Fruit fly (Drosophila melanogaster) whole organism, embryonic: ENCODE results near the gene Vti1a.

Experiments
- Aef1 ChIP-seq: fragments of 200-800 bp; sonication (Bioruptor generic); IDR thresholded peaks from 3 replicates; pipeline ENCODE4 v1.3.6; 2022; ENCODE audit warnings: missing biosample characterization, missing genetic modification characterization
- Bgb ChIP-seq: fragments of 200-800 bp; sonication (Bioruptor generic); IDR thresholded peaks from 2 replicates; pipeline ENCODE4 v1.3.6; 2022; ENCODE audit warnings: missing biosample characterization, missing genetic modification characterization; ENCODE audit not compliant: partially characterized antibody
- Bteb2 ChIP-seq: fragments of 200-800 bp; sonication (Bioruptor generic); optimal IDR thresholded peaks from 2 replicates; lab custom pipeline; 2016; ENCODE audit warnings: missing biosample characterization, missing genetic modification characterization
- CG10267 ChIP-seq: fragments of 200-800 bp; sonication (Bioruptor generic); optimal IDR thresholded peaks from 2 replicates; lab custom pipeline; 2018; ENCODE audit warnings: missing biosample characterization, mild to moderate bottlenecking, missing genetic modification characterization, moderate library complexity
- CG10565 ChIP-seq: fragments of 200-800 bp; sonication (Bioruptor generic); optimal IDR thresholded peaks from 3 replicates; lab custom pipeline; 2016; ENCODE audit warnings: missing biosample characterization, mild to moderate bottlenecking, missing genetic modification characterization
- CG10979 ChIP-seq: fragments of 200-800 bp; sonication (Bioruptor generic); optimal IDR thresholded peaks from 2 replicates; lab custom pipeline; 2018; ENCODE audit warnings: missing biosample characterization, mild to moderate bottlenecking, missing genetic modification characterization, moderate library complexity
- CG11504 ChIP-seq: fragments of 200-800 bp; sonication (Bioruptor generic); optimal IDR thresholded peaks from 3 replicates; lab custom pipeline; 2019; ENCODE audit warnings: missing biosample characterization, mild to moderate bottlenecking, missing genetic modification characterization, moderate library complexity
- CG11695 ChIP-seq: fragments of 200-800 bp; sonication (Bioruptor generic); IDR thresholded peaks from 3 replicates; pipeline ENCODE4 v1.3.6; 2022; ENCODE audit warnings: missing biosample characterization, missing genetic modification characterization
- CG14050 ChIP-seq: fragments of 200-800 bp; sonication (Bioruptor generic); IDR thresholded peaks from 3 replicates; pipeline ENCODE4 v1.3.6; 2022; ENCODE audit warnings: missing biosample characterization, missing genetic modification characterization
- CG17328 ChIP-seq: fragments of 200-800 bp; sonication (Bioruptor generic); IDR thresholded peaks from 2 replicates; pipeline ENCODE4 v1.3.6; 2022; ENCODE audit warnings: missing biosample characterization, missing genetic modification characterization
- CG17912 ChIP-seq: fragments of 200-800 bp; sonication (Bioruptor generic); optimal IDR thresholded peaks from 2 replicates; lab custom pipeline; 2018; ENCODE audit warnings: missing biosample characterization, mild to moderate bottlenecking, missing genetic modification characterization
- CG18599 ChIP-seq: fragments of 200-800 bp; sonication (Bioruptor generic); optimal IDR thresholded peaks from 3 replicates; lab custom pipeline; 2017; ENCODE audit warnings: missing biosample characterization, missing genetic modification characterization, mild to moderate bottlenecking, moderate library complexity, missing genetic modification reagents
- CG2116 ChIP-seq: fragments of 200-800 bp; sonication (Bioruptor generic); optimal IDR thresholded peaks from 3 replicates; lab custom pipeline; 2018; ENCODE audit warnings: missing biosample characterization, mild to moderate bottlenecking, missing genetic modification characterization
- CG2129 ChIP-seq: fragments of 200-800 bp; sonication (Bioruptor generic); IDR thresholded peaks from 2 replicates; pipeline ENCODE4 v1.3.6; 2022; ENCODE audit warnings: missing biosample characterization, missing genetic modification characterization; ENCODE audit not compliant: partially characterized antibody
- CG3163 ChIP-seq: fragments of 200-800 bp; sonication (Bioruptor generic); optimal IDR thresholded peaks from 3 replicates; lab custom pipeline; 2016; ENCODE audit warnings: missing biosample characterization, missing genetic modification characterization
- CG43689 ChIP-seq: fragments of 200-800 bp; sonication (Bioruptor generic); IDR thresholded peaks from 2 replicates; pipeline ENCODE4 v1.3.6; 2022; ENCODE audit warnings: missing biosample characterization, missing genetic modification characterization
- CG4707 ChIP-seq: fragments of 200-800 bp; sonication (Bioruptor generic); optimal IDR thresholded peaks from 2 replicates; lab custom pipeline; 2018; ENCODE audit warnings: missing biosample characterization, mild to moderate bottlenecking, missing genetic modification characterization, moderate library complexity
- CG5245 ChIP-seq: fragments of 200-800 bp; sonication (Bioruptor generic); optimal IDR thresholded peaks from 3 replicates; lab custom pipeline; 2016; ENCODE audit warnings: missing biosample characterization, missing genetic modification characterization
- CG6654 ChIP-seq: fragments of 200-800 bp; sonication (Bioruptor generic); optimal IDR thresholded peaks from 2 replicates; lab custom pipeline; 2017; ENCODE audit warnings: missing biosample characterization, mild to moderate bottlenecking, missing genetic modification characterization
- CG9817 ChIP-seq: fragments of 200-800 bp; sonication (Bioruptor generic); optimal IDR thresholded peaks from 2 replicates; lab custom pipeline; 2018; ENCODE audit warnings: missing biosample characterization, mild to moderate bottlenecking, missing genetic modification characterization, moderate library complexity
- Dfd ChIP-seq, 2 experiments: fragments of >200 bp; optimal IDR thresholded peaks; 2 replicates each; lab custom pipeline; 2017; ENCODE audit warnings: missing biosample characterization in 2 of 2, missing genetic modification characterization in 2 of 2
- Elba2 ChIP-seq: fragments of 200-800 bp; sonication (Bioruptor generic); optimal IDR thresholded peaks from 3 replicates; lab custom pipeline; 2016; ENCODE audit warnings: missing biosample characterization, missing genetic modification characterization
- HLH3B ChIP-seq: fragments of 200-800 bp; sonication (Bioruptor generic); IDR thresholded peaks from 2 replicates; pipeline ENCODE4 v1.3.6; 2022; ENCODE audit warnings: missing biosample characterization, missing genetic modification characterization
- Hr78 ChIP-seq, 2 experiments: fragments of 200-800 bp in 1 of 2; fragments of >200 bp in 1 of 2; sonication (Bioruptor generic) in 1 of 2; optimal IDR thresholded peaks; 2 replicates each; lab custom pipeline; 2017 to 2019; ENCODE audit warnings: missing biosample characterization in 2 of 2, missing genetic modification characterization in 2 of 2, mild to moderate bottlenecking in 1 of 2, moderate library complexity in 1 of 2
- Lpt ChIP-seq: fragments of >200 bp; optimal IDR thresholded peaks from 2 replicates; lab custom pipeline; 2018; ENCODE audit warnings: missing biosample characterization, missing genetic modification characterization
- Myb ChIP-seq: fragments of 200-800 bp; sonication (Bioruptor generic); optimal IDR thresholded peaks from 2 replicates; lab custom pipeline; 2016; ENCODE audit warnings: missing biosample characterization, missing genetic modification characterization
- Nf-YB ChIP-seq: fragments of 200-800 bp; sonication (Bioruptor generic); optimal IDR thresholded peaks from 3 replicates; lab custom pipeline; 2019; ENCODE audit warnings: missing biosample characterization, mild to moderate bottlenecking, missing genetic modification characterization, moderate library complexity
- Opbp ChIP-seq: fragments of 200-800 bp; sonication (Bioruptor generic); IDR thresholded peaks from 3 replicates; pipeline ENCODE4 v1.3.6; 2022; ENCODE audit warnings: missing biosample characterization, missing genetic modification characterization; ENCODE audit not compliant: partially characterized antibody
- bcd ChIP-seq: fragments of 200-800 bp; sonication (Bioruptor generic); optimal IDR thresholded peaks from 2 replicates; lab custom pipeline; 2017; ENCODE audit warnings: missing biosample characterization, mild to moderate bottlenecking, missing genetic modification characterization
- bigmax ChIP-seq: fragments of 200-800 bp; sonication (Bioruptor generic); optimal IDR thresholded peaks from 2 replicates; lab custom pipeline; 2018; ENCODE audit warnings: missing biosample characterization, mild to moderate bottlenecking, missing genetic modification characterization
- btn ChIP-seq: fragments of 200-800 bp; sonication (Bioruptor generic); optimal IDR thresholded peaks from 2 replicates; lab custom pipeline; 2016; ENCODE audit warnings: missing biosample characterization, missing genetic modification characterization
- cato ChIP-seq: fragments of 200-800 bp; sonication (Bioruptor generic); optimal IDR thresholded peaks from 2 replicates; lab custom pipeline; 2016; ENCODE audit warnings: missing biosample characterization, missing genetic modification characterization, borderline replicate concordance
- chif ChIP-seq, 2 experiments: fragments of 200-800 bp; sonication (Bioruptor generic); optimal IDR thresholded peaks; 3 replicates each; lab custom pipeline; 2016; ENCODE audit warnings: missing biosample characterization in 2 of 2, missing genetic modification characterization in 2 of 2
- dm ChIP-seq: fragments of 200-800 bp; sonication (Bioruptor generic); optimal IDR thresholded peaks from 3 replicates; lab custom pipeline; 2016; ENCODE audit warnings: missing biosample characterization, missing genetic modification characterization
- dmrt99B ChIP-seq: fragments of 200-800 bp; sonication (Bioruptor generic); optimal IDR thresholded peaks from 2 replicates; lab custom pipeline; 2018; ENCODE audit warnings: missing biosample characterization, mild to moderate bottlenecking, missing genetic modification characterization, moderate library complexity
- fd102C ChIP-seq: fragments of 200-800 bp; sonication (Bioruptor generic); optimal IDR thresholded peaks from 2 replicates; lab custom pipeline; 2018; ENCODE audit warnings: missing biosample characterization, mild to moderate bottlenecking, missing genetic modification characterization, moderate library complexity
- fru ChIP-seq: fragments of >200 bp; optimal IDR thresholded peaks from 2 replicates; lab custom pipeline; 2017
- gsb ChIP-seq: fragments of 200-800 bp; sonication (Bioruptor generic); IDR thresholded peaks from 2 replicates; pipeline ENCODE4 v1.3.6; 2022; ENCODE audit warnings: missing biosample characterization, missing genetic modification characterization
- lmd ChIP-seq: fragments of 200-800 bp; sonication (Bioruptor generic); IDR thresholded peaks from 2 replicates; pipeline ENCODE4 v1.3.6; 2022; ENCODE audit warnings: missing biosample characterization, missing genetic modification characterization
- mam ChIP-seq: fragments of 200-800 bp; sonication (Bioruptor generic); optimal IDR thresholded peaks from 3 replicates; lab custom pipeline; 2016; ENCODE audit warnings: missing biosample characterization, missing genetic modification characterization
- oc ChIP-seq: fragments of 200-800 bp; sonication (Bioruptor generic); optimal IDR thresholded peaks from 2 replicates; lab custom pipeline; 2018; ENCODE audit warnings: missing biosample characterization, mild to moderate bottlenecking, missing genetic modification characterization, moderate library complexity
- slou ChIP-seq: fragments of 200-800 bp; sonication (Bioruptor generic); optimal IDR thresholded peaks from 3 replicates; lab custom pipeline; 2016; ENCODE audit warnings: missing biosample characterization, missing genetic modification characterization
- stc ChIP-seq: fragments of 200-800 bp; sonication (Bioruptor generic); IDR thresholded peaks from 2 replicates; pipeline ENCODE4 v1.3.6; 2022; ENCODE audit warnings: missing biosample characterization, missing genetic modification characterization
- ttk ChIP-seq: fragments of 200-800 bp; sonication (Bioruptor generic); IDR thresholded peaks from 2 replicates; pipeline ENCODE4 v2.1.2; 2022; ENCODE audit warnings: missing biosample characterization, missing genetic modification characterization
- unpg ChIP-seq: fragments of 200-800 bp; sonication (Bioruptor generic); optimal IDR thresholded peaks from 3 replicates; lab custom pipeline; 2018; ENCODE audit warnings: missing biosample characterization, mild to moderate bottlenecking, missing genetic modification characterization, moderate library complexity
- vnd ChIP-seq: fragments of 200-800 bp; sonication (Bioruptor generic); IDR thresholded peaks from 3 replicates; pipeline ENCODE4 v1.3.6; 2022; ENCODE audit warnings: missing biosample characterization, missing genetic modification characterization; ENCODE audit not compliant: partially characterized antibody
- vvl ChIP-seq: fragments of 200-800 bp; sonication (Bioruptor generic); IDR thresholded peaks from 2 replicates; pipeline ENCODE4 v1.3.6; 2022; ENCODE audit warnings: missing biosample characterization, missing genetic modification characterization
- wek ChIP-seq: fragments of 200-800 bp; sonication (Bioruptor generic); optimal IDR thresholded peaks from 3 replicates; lab custom pipeline; 2018; ENCODE audit warnings: missing biosample characterization, mild to moderate bottlenecking, missing genetic modification characterization, moderate library complexity
- zen2 ChIP-seq: fragments of 200-800 bp; sonication (Bioruptor generic); IDR thresholded peaks from 3 replicates; pipeline ENCODE4 v1.3.6; 2022; ENCODE audit warnings: missing biosample characterization, missing genetic modification characterization; ENCODE audit not compliant: partially characterized antibody

Vti1a gene

DNA sequence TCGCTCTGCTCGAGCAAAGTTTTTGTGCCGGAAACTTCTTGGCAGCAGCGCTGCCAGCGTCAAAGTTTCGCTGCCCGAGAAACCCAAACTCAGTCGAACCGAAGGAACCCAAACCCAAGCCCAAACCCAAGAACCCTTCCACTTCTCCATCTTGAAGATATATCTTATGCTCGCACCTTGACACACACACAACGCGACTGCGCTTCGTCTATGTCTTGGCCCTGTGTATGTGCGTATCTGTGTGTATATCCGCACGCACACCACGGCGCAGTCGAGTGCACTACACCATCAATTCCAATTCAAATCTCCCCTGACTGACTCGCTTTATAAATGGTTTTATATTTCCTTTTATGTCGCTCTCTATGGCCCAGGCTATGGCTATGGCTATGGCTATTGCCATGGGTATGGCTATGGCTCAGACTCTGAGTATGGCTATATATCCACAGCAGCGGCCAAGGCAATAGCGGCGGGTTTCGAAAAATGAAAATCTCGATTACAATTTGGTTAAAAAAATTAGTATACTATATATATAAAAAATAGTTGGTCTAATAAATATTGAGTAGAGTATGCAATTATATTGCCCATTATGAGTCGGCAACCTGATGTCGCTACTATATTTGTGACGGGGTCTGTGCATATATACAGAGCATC, 3.8 kb upstream of the Vti1a start (continued):
- TF ChIP-seq Nf-YB (GFP tag; lab: Kevin White, UChicago) (peak; percentile 85), CG6654 (GFP tag; lab: Kevin White, UChicago) (peak; percentile 83), oc (tag; lab: Kevin White, UChicago) (peak; percentile 93), Opbp (GFP tag; lab: Robert Waterston, UW) (no peak), unpg (GFP tag; lab: Kevin White, UChicago) (peak; percentile 97), chif (GFP tag; optimal IDR thresholded peaks at IDR 0.05; lab: Kevin White, UChicago) (peak in 1 of 2 experiments; percentile 64), wek (GFP tag; lab: Kevin White, UChicago) (peak; percentile 76), Aef1 (GFP tag; lab: Robert Waterston, UW) (peak; percentile 93), vvl (GFP tag; lab: Robert Waterston, UW) (peak; percentile 98), zen2 (GFP tag; lab: Robert Waterston, UW) (no peak), Elba2 (GFP tag; lab: Kevin White, UChicago) (peak; percentile 46), CG4707 (GFP tag; lab: Kevin White, UChicago) (peak; percentile 89), fd102C (GFP tag; lab: Kevin White, UChicago) (peak; percentile 73), Hr78 (GFP tag; optimal IDR thresholded peaks at IDR 0.05; lab: Kevin White, UChicago) (peak in 1 of 2 experiments; percentile 89), CG11504 (tag; lab: Kevin White, UChicago) (peak; percentile 97), CG10267 (tag; lab: Kevin White, UChicago) (peak; percentile 94), CG10565 (GFP tag; lab: Kevin White, UChicago) (peak; percentile 57), CG10979 (tag; lab: Kevin White, UChicago) (peak; percentile 98), cato (peak; percentile 84), HLH3B (GFP tag; lab: Robert Waterston, UW) (peak; percentile 96), CG9817 (tag; lab: Kevin White, UChicago) (peak; percentile 93), fru (no peak), ttk (GFP tag; lab: Robert Waterston, UW) (peak; percentile 95), CG2129 (GFP tag; lab: Robert Waterston, UW) (no peak), lmd (GFP tag; lab: Robert Waterston, UW) (peak; percentile 95), mam (GFP tag; lab: Kevin White, UChicago) (peak; percentile 51), Dfd (GFP tag; optimal IDR thresholded peaks at IDR 0.05; lab: Kevin White, UChicago) (no peak), CG18599 (GFP tag; lab: Kevin White, UChicago) (peak; percentile 98), Lpt (GFP tag; lab: Kevin White, UChicago) (no peak), CG11695 (peak; percentile 98), slou (GFP tag; lab: Kevin White, UChicago) (peak; percentile 74), bcd (peak; percentile 95), Bteb2 (GFP tag; lab: Kevin White, UChicago) (peak; percentile 33), dm (GFP tag; lab: Kevin White, UChicago) (peak; percentile 47), CG5245 (GFP tag; lab: Kevin White, UChicago) (peak; percentile 94), CG17912 (GFP tag; lab: Kevin White, UChicago) (peak; percentile 3), CG17328 (peak; percentile 97), dmrt99B (tag; lab: Kevin White, UChicago) (peak; percentile 97), CG14050 (GFP tag; lab: Robert Waterston, UW) (peak; percentile 91), btn (peak; percentile 44), stc (GFP tag; lab: Robert Waterston, UW) (peak; percentile 93), CG3163 (GFP tag; lab: Kevin White, UChicago) (no peak), Myb (GFP tag; lab: Kevin White, UChicago) (peak; percentile 11), CG2116 (GFP tag; lab: Kevin White, UChicago) (peak; percentile 74), CG43689 (GFP tag; lab: Robert Waterston, UW) (peak; percentile 89), Bgb (GFP tag; lab: Robert Waterston, UW) (no peak), vnd (GFP tag; lab: Robert Waterston, UW) (no peak), bigmax (GFP tag; lab: Kevin White, UChicago) (peak; percentile 58), gsb (GFP tag; lab: Robert Waterston, UW) (peak; percentile 92)
